Worm (Caenorhabditis elegans): Measurements from ENCODE around the gene Y38E10A.8.
A peak's percentile ranks its signal among the peaks of the same experiment; 100 is the strongest.

Y38E10A.8 gene

DNA sequence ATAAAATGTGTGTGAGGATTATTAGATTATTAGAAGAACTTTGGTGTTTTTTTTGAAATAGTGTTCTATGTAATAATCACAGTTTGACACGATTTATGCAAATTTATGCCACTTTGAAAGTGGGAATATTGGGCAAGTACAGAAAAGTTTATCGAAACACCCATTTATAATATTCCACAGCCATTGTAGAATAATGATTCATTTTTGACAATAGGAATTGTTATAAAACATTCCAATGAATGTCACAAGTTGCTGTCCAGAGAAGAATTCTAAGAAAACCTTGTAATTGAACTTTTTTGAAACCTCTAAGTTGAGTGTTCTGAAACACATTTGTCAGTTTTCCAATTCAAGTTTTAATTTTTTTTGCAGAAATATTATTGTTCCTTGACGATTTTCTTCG is 5.2 kb downstream of the Y38E10A.8 start, which contains the start of gene nspe-4:
TSS of gene nspe-4 (plus strand) at position 301 of the 400 bp plus-strand sequence.
- TF ChIP-seq unc-62 (GFP tag; optimal IDR thresholded peaks at IDR 0.05) = no peak
- TF ChIP-seq sma-3 (GFP tag; optimal IDR thresholded peaks at IDR 0.05) = no peak
- no peak for TF ChIP-seq alr-1 (tag; optimal IDR thresholded peaks at IDR 0.05)
- no peak for TF ChIP-seq dmd-4 (tag; optimal IDR thresholded peaks at IDR 0.05)
- TF ChIP-seq lin-13 (GFP tag; optimal IDR thresholded peaks at IDR 0.05) = no peak
- TF ChIP-seq fos-1 (tag; optimal IDR thresholded peaks at IDR 0.05) = no peak
- no peak for TF ChIP-seq nhr-21 (tag; optimal IDR thresholded peaks at IDR 0.05)
- TF ChIP-seq nhr-12 (tag; optimal IDR thresholded peaks at IDR 0.05) = no peak
- no peak for TF ChIP-seq egl-27 (tag; optimal IDR thresholded peaks at IDR 0.05)
- TF ChIP-seq crh-2 (tag; optimal IDR thresholded peaks at IDR 0.05) = no peak
- no peak for TF ChIP-seq mbf-1 (tag; optimal IDR thresholded peaks at IDR 0.05)
- TF ChIP-seq ceh-82 (tag; optimal IDR thresholded peaks at IDR 0.05) = no peak
- no peak for TF ChIP-seq aly-2 (tag; optimal IDR thresholded peaks at IDR 0.05)
- no peak for TF ChIP-seq nhr-10 (tag; optimal IDR thresholded peaks at IDR 0.05)
- no peak for TF ChIP-seq unc-39 (tag; optimal IDR thresholded peaks at IDR 0.05)
- no peak for TF ChIP-seq elt-3 (tag; optimal IDR thresholded peaks at IDR 0.05)
- no peak for TF ChIP-seq sma-9 (GFP tag; optimal IDR thresholded peaks at IDR 0.05)
- no peak for TF ChIP-seq sma-9 (tag; optimal IDR thresholded peaks at IDR 0.05)
- no peak for TF ChIP-seq ceh-16 (tag; optimal IDR thresholded peaks at IDR 0.05)

- TF ChIP-seq nhr-237 (tag; optimal IDR thresholded peaks at IDR 0.05) (no peak), sma-9 (GFP tag; optimal IDR thresholded peaks at IDR 0.05) (peak; percentile 94), sma-9 (tag; optimal IDR thresholded peaks at IDR 0.05) (no peak), sma-3 (GFP tag; optimal IDR thresholded peaks at IDR 0.05) (peak; percentile 42), ZK546.5 (tag; optimal IDR thresholded peaks at IDR 0.05) (no peak)
Measured at ce11 chrII:12615413-12615812, 8.4 kb downstream of the Y38E10A.8 start.

ce11 chrII:12616081-12616480 is 9.1 kb downstream of the Y38E10A.8 start, which contains the start of gene nspe-6:
TSS of gene nspe-6 (minus strand) at chrII:12616181.
- TF ChIP-seq skn-1 (tag; optimal IDR thresholded peaks at IDR 0.05) (no peak), sma-3 (GFP tag; optimal IDR thresholded peaks at IDR 0.05) (no peak), ztf-1 (GFP tag; conservative IDR thresholded peaks at IDR 0.05) (no peak), ama-1 (optimal IDR thresholded peaks at IDR 0.05) (no peak), F13H6.1 (tag; optimal IDR thresholded peaks at IDR 0.05) (no peak), ztf-11 (tag; optimal IDR thresholded peaks at IDR 0.05) (no peak), ceh-16 (tag; optimal IDR thresholded peaks at IDR 0.05) (no peak), peb-1 (tag; optimal IDR thresholded peaks at IDR 0.05) (no peak), nhr-11 (tag; optimal IDR thresholded peaks at IDR 0.05) (no peak), ztf-4 (tag; optimal IDR thresholded peaks at IDR 0.05) (no peak), alr-1 (tag; optimal IDR thresholded peaks at IDR 0.05) (no peak), nhr-77 (tag; optimal IDR thresholded peaks at IDR 0.05) (no peak), nhr-237 (tag; optimal IDR thresholded peaks at IDR 0.05) (no peak), lsy-2 (tag; optimal IDR thresholded peaks at IDR 0.05) (no peak), lin-11 (tag; optimal IDR thresholded peaks at IDR 0.05) (no peak), gmeb-1 (tag; optimal IDR thresholded peaks at IDR 0.05) (no peak), zag-1 (tag; optimal IDR thresholded peaks at IDR 0.05) (no peak), unc-62 (GFP tag; optimal IDR thresholded peaks at IDR 0.05) (no peak)

DNA sequence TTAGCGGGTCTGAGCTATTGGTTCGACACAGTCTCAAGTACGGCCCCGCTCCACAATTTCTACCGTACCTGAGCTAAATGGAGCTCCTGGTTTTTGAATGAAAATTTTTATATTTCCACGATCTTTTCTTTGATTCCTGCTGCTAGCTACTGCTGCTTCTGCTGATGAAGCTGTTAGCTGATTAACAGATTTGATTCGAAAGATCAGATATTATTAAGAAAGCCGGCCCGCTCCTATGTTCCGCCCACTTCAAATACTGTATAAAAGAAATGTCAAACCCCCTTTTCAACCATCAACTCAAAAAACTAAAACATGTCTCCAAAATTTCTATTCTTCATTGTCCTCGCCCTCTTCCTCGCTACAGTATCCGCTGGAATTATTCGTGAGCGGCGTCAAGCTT is 10.6 kb downstream of the Y38E10A.8 start, which contains the start of gene nspe-3:
TSS of gene nspe-3 (plus strand) at position 301 of the 400 bp plus-strand sequence.
- no peak for TF ChIP-seq nhr-23 (tag; optimal IDR thresholded peaks at IDR 0.05)
- no peak for TF ChIP-seq R02D3.7 (tag; optimal IDR thresholded peaks at IDR 0.05)
- TF ChIP-seq lin-13 (GFP tag; optimal IDR thresholded peaks at IDR 0.05) = no peak
- TF ChIP-seq peb-1 (tag; optimal IDR thresholded peaks at IDR 0.05) = no peak
- TF ChIP-seq fos-1 (tag; optimal IDR thresholded peaks at IDR 0.05) = no peak
- TF ChIP-seq elt-3 (tag; optimal IDR thresholded peaks at IDR 0.05) = no peak
- no peak for TF ChIP-seq unc-55 (GFP tag; optimal IDR thresholded peaks at IDR 0.05)
- no peak for TF ChIP-seq nhr-25 (tag; optimal IDR thresholded peaks at IDR 0.05)
- TF ChIP-seq lin-11 (tag; optimal IDR thresholded peaks at IDR 0.05) = no peak
- TF ChIP-seq ceh-82 (tag; optimal IDR thresholded peaks at IDR 0.05) = no peak
- TF ChIP-seq snpc-4 (tag; optimal IDR thresholded peaks at IDR 0.05) = no peak

Measured in whole organism, L2 larva.